Worm (Caenorhabditis elegans) whole organism, L4 larva: ENCODE results near the gene C45H4.13.

Experiments
- F49E8.2 ChIP-seq: sonication (generic microtip); optimal IDR thresholded peaks from 2 replicates; lab custom pipeline; 2016; ENCODE audit warnings: missing compliant biosample characterization, mild to moderate bottlenecking, missing genetic modification characterization, borderline replicate concordance
- ZK546.5 ChIP-seq, 2 experiments: sonication (generic microtip); optimal IDR thresholded peaks; 2 replicates each; lab custom pipeline; 2017; ENCODE audit warnings: missing biosample characterization in 2 of 2, missing genetic modification characterization in 2 of 2
- dpl-1 ChIP-seq: fragments of 150-350 bp; optimal IDR thresholded peaks from 2 replicates; lab custom pipeline; 2014; ENCODE audit warnings: missing biosample characterization, missing genetic modification reagents, missing genetic modification characterization
- egl-43 ChIP-seq: fragments of 200-800 bp; sonication (Bioruptor generic); IDR thresholded peaks from 2 replicates; pipeline ENCODE4 v1.3.6; 2022; ENCODE audit warnings: missing genetic modification reagents, missing genetic modification characterization, missing compliant biosample characterization
- fkh-10 ChIP-seq: fragments of 150-350 bp; optimal IDR thresholded peaks from 2 replicates; lab custom pipeline; 2014; ENCODE audit warnings: missing biosample characterization, missing genetic modification reagents, missing genetic modification characterization
- lin-15B ChIP-seq: fragments of 150-350 bp; sonication (generic microtip); optimal IDR thresholded peaks from 3 replicates; lab custom pipeline; 2014; ENCODE audit warnings: missing biosample characterization, missing genetic modification characterization
- lir-3 ChIP-seq: sonication (generic microtip); optimal IDR thresholded peaks from 2 replicates; lab custom pipeline; 2016; ENCODE audit warnings: mild to moderate bottlenecking, missing genetic modification characterization, missing compliant biosample characterization
- mdt-29 ChIP-seq: fragments of 200-800 bp; sonication (Bioruptor generic); IDR thresholded peaks from 2 replicates; pipeline ENCODE4 v1.3.6; 2022; ENCODE audit warnings: missing genetic modification reagents, missing genetic modification characterization, missing compliant biosample characterization
- nhr-237 ChIP-seq: sonication (generic microtip); optimal IDR thresholded peaks from 2 replicates; lab custom pipeline; 2017; ENCODE audit warnings: missing biosample characterization, missing genetic modification characterization
- nhr-41 ChIP-seq: fragments of 200-800 bp; sonication (Bioruptor generic); IDR thresholded peaks from 2 replicates; pipeline ENCODE4 v1.3.6; 2022; ENCODE audit warnings: missing genetic modification reagents, missing genetic modification characterization, missing compliant biosample characterization
- nhr-48 ChIP-seq: sonication (generic microtip); optimal IDR thresholded peaks from 2 replicates; lab custom pipeline; 2016; ENCODE audit warnings: mild to moderate bottlenecking, missing genetic modification characterization, missing compliant biosample characterization
- skn-1 ChIP-seq: fragments of 150-350 bp; optimal IDR thresholded peaks from 2 replicates; lab custom pipeline; 2014; ENCODE audit warnings: missing biosample characterization, missing genetic modification characterization
- unc-62 ChIP-seq, 3 experiments: fragments of 150-350 bp in 1 of 3; sonication (generic microtip); optimal IDR thresholded peaks in 2 of 3; peaks in 1 of 3; 1 replicate in 1 of 3; 2 replicates in 2 of 3; lab custom pipeline; 2014 to 2017; ENCODE audit warnings: missing biosample characterization in 3 of 3, missing genetic modification characterization in 3 of 3, missing genetic modification reagents in 3 of 3, missing genotype in 1 of 3

DNA sequence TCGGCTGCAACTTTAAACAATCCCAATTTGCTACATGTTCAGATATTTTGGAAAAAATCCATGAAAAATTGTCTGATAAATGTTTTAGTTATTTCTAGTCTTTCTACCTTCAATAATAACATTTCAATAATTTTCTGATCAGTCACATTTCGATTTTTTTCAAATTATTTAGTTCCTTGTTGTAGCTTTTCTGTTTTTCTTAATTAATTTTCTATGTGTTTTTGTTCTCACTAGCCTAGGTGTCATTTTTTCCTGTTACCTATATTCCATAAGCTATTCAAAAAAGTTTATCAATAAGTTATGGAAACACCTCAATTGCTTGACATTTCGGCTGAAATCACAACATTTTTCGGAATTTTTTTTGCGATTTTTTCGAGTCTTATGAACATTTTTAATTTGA is 2.5 kb upstream of the C45H4.13 start, which contains the start of gene srbc-23:
- TF ChIP-seq dpl-1 (GFP tag; lab: Kevin White, UChicago) (no peak), mdt-29 (GFP tag; lab: Robert Waterston, UW) (no peak), lin-15B (tag; lab: Kevin White, UChicago) (no peak), unc-62 (GFP tag; optimal IDR thresholded peaks at IDR 0.05 in 1 of 2; lab: Kevin White, UChicago) (no peak), unc-62 (tag; optimal IDR thresholded peaks at IDR 0.05; lab: Kevin White, UChicago) (no peak), egl-43 (GFP tag; lab: Robert Waterston, UW) (no peak), skn-1 (tag; lab: Kevin White, UChicago) (no peak), nhr-41 (no peak), F49E8.2 (tag; lab: Kevin White, UChicago) (no peak), fkh-10 (GFP tag; lab: Kevin White, UChicago) (no peak), nhr-237 (tag; lab: Kevin White, UChicago) (no peak), ZK546.5 (tag; optimal IDR thresholded peaks at IDR 0.05; lab: Kevin White, UChicago) (no peak), lir-3 (tag; lab: Kevin White, UChicago) (no peak), nhr-48 (no peak)
